Worm (Caenorhabditis elegans) whole organism, L2 larva: ENCODE data around the gene F55G11.7.

Experiments used
- F13H6.1 ChIP-seq: sonication (generic microtip); optimal IDR thresholded peaks from 2 replicates; lab custom pipeline; 2016; ENCODE audit warnings: missing genetic modification characterization, missing compliant biosample characterization
- ama-1 ChIP-seq: fragments of 150-350 bp; optimal IDR thresholded peaks from 2 replicates; lab custom pipeline; 2018; ENCODE audit warnings: inconsistent platforms
- crh-2 ChIP-seq: sonication (generic microtip); optimal IDR thresholded peaks from 2 replicates; lab custom pipeline; 2017; ENCODE audit warnings: missing biosample characterization, missing genetic modification characterization
- elt-1 ChIP-seq: fragments of 150-350 bp; optimal IDR thresholded peaks from 2 replicates; lab custom pipeline; 2014; ENCODE audit warnings: missing biosample characterization, missing genetic modification characterization
- fos-1 ChIP-seq: fragments of 150-350 bp; optimal IDR thresholded peaks from 2 replicates; lab custom pipeline; 2014; ENCODE audit warnings: missing biosample characterization, missing genetic modification characterization
- lin-13 ChIP-seq: fragments of 150-350 bp; optimal IDR thresholded peaks from 2 replicates; lab custom pipeline; 2014; ENCODE audit warnings: missing biosample characterization, missing genetic modification reagents, missing genetic modification characterization
- mab-5 ChIP-seq: fragments of 150-350 bp; optimal IDR thresholded peaks from 2 replicates; lab custom pipeline; 2014; ENCODE audit warnings: missing biosample characterization, missing genetic modification characterization
- nhr-10 ChIP-seq: sonication (generic microtip); optimal IDR thresholded peaks from 2 replicates; lab custom pipeline; 2017; ENCODE audit warnings: missing biosample characterization, missing genetic modification characterization
- nhr-11 ChIP-seq: fragments of 150-350 bp; optimal IDR thresholded peaks from 2 replicates; lab custom pipeline; 2014; ENCODE audit warnings: missing biosample characterization, missing genetic modification characterization
- nhr-23 ChIP-seq: fragments of 150-350 bp; optimal IDR thresholded peaks from 2 replicates; lab custom pipeline; 2014; ENCODE audit warnings: missing biosample characterization, missing genetic modification reagents, missing genetic modification characterization
- peb-1 ChIP-seq: fragments of 150-350 bp; optimal IDR thresholded peaks from 2 replicates; lab custom pipeline; 2014; ENCODE audit warnings: missing biosample characterization, missing genetic modification characterization
- skn-1 ChIP-seq: sonication (generic microtip); optimal IDR thresholded peaks from 2 replicates; lab custom pipeline; 2017; ENCODE audit warnings: missing biosample characterization, missing genetic modification characterization
- sma-3 ChIP-seq: sonication (generic microtip); optimal IDR thresholded peaks from 2 replicates; lab custom pipeline; 2016; ENCODE audit warnings: missing genetic modification reagents, missing genetic modification characterization, missing compliant biosample characterization
- sma-9 ChIP-seq, 2 experiments: fragments of 150-350 bp in 1 of 2; sonication (generic microtip) in 1 of 2; optimal IDR thresholded peaks; 2 replicates each; lab custom pipeline; 2014 to 2016; ENCODE audit warnings: missing genetic modification characterization in 2 of 2, mild to moderate bottlenecking in 1 of 2, missing biosample characterization in 1 of 2, missing compliant biosample characterization in 1 of 2, missing genetic modification reagents in 1 of 2, moderate library complexity in 1 of 2
- unc-39 ChIP-seq: fragments of 150-350 bp; optimal IDR thresholded peaks from 2 replicates; lab custom pipeline; 2014; ENCODE audit warnings: missing biosample characterization, missing genetic modification characterization
- zag-1 ChIP-seq: fragments of 150-350 bp; optimal IDR thresholded peaks from 2 replicates; lab custom pipeline; 2014; ENCODE audit warnings: missing biosample characterization, missing genetic modification characterization
- ztf-1 ChIP-seq: fragments of 200-800 bp; sonication (Bioruptor generic); conservative IDR thresholded peaks from 2 replicates; pipeline ENCODE4 v1.3.6; 2022; ENCODE audit warnings: missing genetic modification characterization, missing compliant biosample characterization

The F55G11.7 gene

ce11 chrIV:13008405-13009208, 48.4 kb downstream of the F55G11.7 start, which contains the start of gene mbk-2:
mbk-2 (plus strand) TSS chrIV:13009158.
- TF ChIP-seq sma-9 (GFP tag; optimal IDR thresholded peaks at IDR 0.05; lab: Kevin White, UChicago) (peak; percentile 57), sma-9 (tag; optimal IDR thresholded peaks at IDR 0.05; lab: Kevin White, UChicago) (no peak), mab-5 (tag; lab: Kevin White, UChicago) (no peak), nhr-11 (tag; lab: Kevin White, UChicago) (no peak), nhr-10 (tag; lab: Kevin White, UChicago) (no peak), fos-1 (tag; lab: Kevin White, UChicago) (peak; percentile 6), crh-2 (peak; percentile 3), zag-1 (tag; lab: Kevin White, UChicago) (no peak), nhr-23 (no peak), lin-13 (no peak), unc-39 (tag; lab: Kevin White, UChicago) (no peak), F13H6.1 (tag; lab: Kevin White, UChicago) (no peak)
- TF ChIP-seq, all 48 proteins: peak for 3

ce11 chrIV:13009507-13009906, 49.3 kb downstream of the F55G11.7 start:
- TF ChIP-seq ama-1 (lab: Kevin White, UChicago) (no peak), sma-3 (GFP tag; lab: Kevin White, UChicago) (no peak), ztf-1 (GFP tag; lab: Robert Waterston, UW) (no peak), peb-1 (tag; lab: Kevin White, UChicago) (no peak), skn-1 (tag; lab: Kevin White, UChicago) (no peak), elt-1 (tag; lab: Kevin White, UChicago) (no peak)
